Fruit fly (Drosophila melanogaster) whole organism, pupa: ENCODE results near the gene CG11768.

Source experiments
- CG10348 ChIP-seq: fragments of 200-800 bp; sonication (Bioruptor generic); IDR thresholded peaks from 2 replicates; pipeline ENCODE4 v1.3.6; 2022; ENCODE audit warnings: missing biosample characterization, missing genetic modification characterization
- CG12605 ChIP-seq: fragments of 200-800 bp; sonication (Bioruptor generic); IDR thresholded peaks from 2 replicates; pipeline ENCODE4 v1.3.6; 2022; ENCODE audit warnings: missing biosample characterization, missing genetic modification characterization
- CG13204 ChIP-seq: fragments of 200-800 bp; sonication (Bioruptor generic); optimal IDR thresholded peaks from 2 replicates; lab custom pipeline; 2018; ENCODE audit warnings: missing biosample characterization, mild to moderate bottlenecking, missing genetic modification characterization, moderate library complexity
- CG14655 ChIP-seq: fragments of 200-800 bp; sonication (Bioruptor generic); optimal IDR thresholded peaks from 3 replicates; lab custom pipeline; 2017; ENCODE audit warnings: mild to moderate bottlenecking, missing biosample characterization, missing genetic modification reagents, missing genetic modification characterization
- CG15710 ChIP-seq: fragments of 200-800 bp; sonication (Bioruptor generic); optimal IDR thresholded peaks from 2 replicates; lab custom pipeline; 2018; ENCODE audit warnings: missing biosample characterization, mild to moderate bottlenecking, missing genetic modification characterization, moderate library complexity
- CG17806 ChIP-seq: fragments of 200-800 bp; sonication (Bioruptor generic); optimal IDR thresholded peaks from 2 replicates; lab custom pipeline; 2018; ENCODE audit warnings: missing biosample characterization, mild to moderate bottlenecking, missing genetic modification characterization, moderate library complexity
- CG32121 ChIP-seq: fragments of 200-800 bp; sonication (Bioruptor generic); IDR thresholded peaks from 2 replicates; pipeline ENCODE4 v1.3.6; 2022; ENCODE audit warnings: missing biosample characterization, missing genetic modification characterization
- CG34367 ChIP-seq: fragments of 200-800 bp; sonication (Bioruptor generic); optimal IDR thresholded peaks from 2 replicates; lab custom pipeline; 2018; ENCODE audit warnings: missing biosample characterization, mild to moderate bottlenecking, missing genetic modification characterization
- CG4496 ChIP-seq: fragments of 200-800 bp; sonication (Bioruptor generic); IDR thresholded peaks from 3 replicates; pipeline ENCODE4 v1.3.6; 2022; ENCODE audit warnings: missing biosample characterization, missing genetic modification characterization
- CG8159 ChIP-seq: fragments of 200-800 bp; sonication (Bioruptor generic); optimal IDR thresholded peaks from 3 replicates; lab custom pipeline; 2018; ENCODE audit warnings: missing biosample characterization, mild to moderate bottlenecking, missing genetic modification characterization, moderate library complexity
- CG8301 ChIP-seq: fragments of 200-800 bp; sonication (Bioruptor generic); optimal IDR thresholded peaks from 2 replicates; lab custom pipeline; 2018; ENCODE audit warnings: missing biosample characterization, mild to moderate bottlenecking, missing genetic modification characterization
- CG9948 ChIP-seq: fragments of 200-800 bp; sonication (Bioruptor generic); optimal IDR thresholded peaks from 2 replicates; lab custom pipeline; 2018; ENCODE audit warnings: missing biosample characterization, mild to moderate bottlenecking, missing genetic modification characterization, moderate library complexity
- D1 ChIP-seq: fragments of 200-800 bp; sonication (Bioruptor generic); optimal IDR thresholded peaks from 2 replicates; lab custom pipeline; 2018; ENCODE audit warnings: missing biosample characterization, mild to moderate bottlenecking, missing genetic modification characterization, moderate library complexity
- EcR ChIP-seq: fragments of 200-800 bp; sonication (Bioruptor generic); optimal IDR thresholded peaks from 3 replicates; lab custom pipeline; 2019; ENCODE audit warnings: missing biosample characterization, missing genetic modification characterization, mild to moderate bottlenecking, moderate library complexity, missing genetic modification reagents
- Ets98B ChIP-seq: fragments of 200-800 bp; sonication (Bioruptor generic); IDR thresholded peaks from 2 replicates; pipeline ENCODE4 v1.3.6; 2022; ENCODE audit warnings: missing biosample characterization, missing genetic modification characterization
- Pif1A ChIP-seq: fragments of 200-800 bp; sonication (Bioruptor generic); optimal IDR thresholded peaks from 3 replicates; lab custom pipeline; 2016; ENCODE audit warnings: missing biosample characterization, missing genetic modification characterization
- Pif1B ChIP-seq: fragments of 200-800 bp; sonication (Bioruptor generic); optimal IDR thresholded peaks from 3 replicates; lab custom pipeline; 2016; ENCODE audit warnings: missing biosample characterization, missing genetic modification characterization
- Snoo ChIP-seq: fragments of 200-800 bp; sonication (Bioruptor generic); optimal IDR thresholded peaks from 3 replicates; lab custom pipeline; 2017; ENCODE audit warnings: missing biosample characterization, mild to moderate bottlenecking, missing genetic modification characterization, inconsistent platforms
- fd96Ca ChIP-seq: fragments of 200-800 bp; sonication (Bioruptor generic); IDR thresholded peaks from 3 replicates; pipeline ENCODE4 v1.3.6; 2022; ENCODE audit warnings: missing biosample characterization, missing genetic modification characterization
- gl ChIP-seq: fragments of 200-800 bp; sonication (Bioruptor generic); optimal IDR thresholded peaks from 2 replicates; lab custom pipeline; 2018; ENCODE audit warnings: missing biosample characterization, mild to moderate bottlenecking, missing genetic modification characterization
- rn ChIP-seq: fragments of 200-800 bp; sonication (Bioruptor generic); IDR thresholded peaks from 2 replicates; pipeline ENCODE4 v1.3.6; 2022; ENCODE audit warnings: missing biosample characterization, missing genetic modification characterization

Gene CG11768

DNA sequence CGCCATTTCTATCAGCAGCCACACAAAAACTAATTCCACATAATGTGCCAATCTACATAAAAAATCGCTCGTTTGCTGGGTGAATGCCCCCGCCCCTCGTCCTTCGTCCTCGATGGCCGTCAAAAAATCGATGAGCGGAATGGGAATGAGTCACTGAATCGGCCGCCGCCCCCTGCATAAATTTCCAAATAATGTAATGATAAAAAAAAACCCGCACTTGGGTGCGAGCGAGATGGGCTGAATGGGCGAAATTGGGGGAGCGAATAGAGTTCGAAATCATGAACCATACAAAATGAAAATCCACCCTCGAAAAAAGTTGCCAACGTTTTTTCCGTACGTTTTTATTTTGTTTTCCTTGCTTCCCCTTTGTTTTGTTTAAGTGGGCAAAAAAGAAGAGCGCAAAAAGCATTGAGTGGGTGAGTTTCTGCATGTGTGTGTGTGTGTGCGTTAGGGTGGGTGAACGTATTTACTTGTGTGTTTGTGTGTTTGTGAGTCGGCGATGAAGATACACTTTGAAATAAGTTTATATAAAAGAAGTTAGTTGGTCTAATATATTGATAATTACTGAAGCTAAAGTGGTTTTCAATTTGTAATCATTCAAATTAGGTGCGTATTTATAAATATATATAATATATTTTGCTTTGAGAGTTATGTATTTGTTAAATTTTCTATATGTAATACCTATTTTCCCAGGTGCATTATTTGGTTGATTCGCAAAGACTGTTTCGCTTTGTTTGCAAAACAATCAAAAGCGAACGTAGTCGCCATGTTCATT, 62.5 kb downstream of the CG11768 start:
- TF ChIP-seq rn (GFP tag; lab: Robert Waterston, UW): no peak
- TF ChIP-seq EcR (GFP tag; lab: Kevin White, UChicago): no peak
- TF ChIP-seq fd96Ca (GFP tag; lab: Robert Waterston, UW): no peak
- TF ChIP-seq Ets98B (GFP tag; lab: Robert Waterston, UW): no peak
- peak; percentile 53 for TF ChIP-seq CG8159 (tag; lab: Kevin White, UChicago)
- no peak for TF ChIP-seq CG9948 (tag; lab: Kevin White, UChicago)
- TF ChIP-seq CG17806 (tag; lab: Kevin White, UChicago): no peak
- peak; percentile 78 for TF ChIP-seq gl (tag; lab: Kevin White, UChicago)
- TF ChIP-seq Pif1B (GFP tag; lab: Kevin White, UChicago): peak; percentile 13
- TF ChIP-seq Snoo (tag; lab: Kevin White, UChicago): no peak
- TF ChIP-seq CG8301: no peak
- TF ChIP-seq CG32121: no peak
- TF ChIP-seq Pif1A (GFP tag; lab: Kevin White, UChicago): peak; percentile 33
- peak; percentile 38 for TF ChIP-seq CG14655 (GFP tag; lab: Kevin White, UChicago)
- TF ChIP-seq CG10348 (GFP tag; lab: Robert Waterston, UW): no peak
- TF ChIP-seq CG13204 (GFP tag; lab: Kevin White, UChicago): peak; percentile 30
- TF ChIP-seq CG15710 (tag; lab: Kevin White, UChicago): no peak
- peak; percentile 57; the same call in 1 of the 2 replicates for TF ChIP-seq CG12605 (GFP tag; lab: Robert Waterston, UW)
- TF ChIP-seq CG4496 (GFP tag; lab: Robert Waterston, UW): no peak
- TF ChIP-seq D1 (tag; lab: Kevin White, UChicago): no peak
- peak; percentile 36 for TF ChIP-seq CG34367 (tag; lab: Kevin White, UChicago)

DNA sequence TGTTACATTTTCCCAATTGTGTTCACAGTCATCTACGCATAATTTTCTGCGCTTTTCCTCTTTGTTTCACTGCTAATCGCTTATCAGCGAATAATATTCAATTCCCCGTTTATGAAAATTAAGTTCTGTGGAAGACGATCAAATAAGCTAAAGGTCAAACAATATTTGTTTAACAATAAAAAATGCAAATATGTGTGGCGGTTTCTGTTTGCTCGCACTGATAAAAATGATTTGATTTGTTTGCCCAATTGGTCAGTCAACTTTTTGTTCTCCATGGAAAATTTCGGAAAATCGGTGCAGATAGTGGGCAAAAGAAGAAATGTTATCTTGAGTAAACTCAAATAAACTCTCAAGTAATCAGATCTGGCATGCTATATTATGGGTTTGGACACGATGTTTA, 63.3 kb downstream of the CG11768 start:
- no peak for TF ChIP-seq CG9948 (tag; lab: Kevin White, UChicago)
- TF ChIP-seq EcR (GFP tag; lab: Kevin White, UChicago): no peak
- TF ChIP-seq CG34367 (tag; lab: Kevin White, UChicago): no peak
- no peak for TF ChIP-seq Pif1B (GFP tag; lab: Kevin White, UChicago)
- TF ChIP-seq CG32121: no peak
- no peak for TF ChIP-seq Snoo (tag; lab: Kevin White, UChicago)
- TF ChIP-seq CG15710 (tag; lab: Kevin White, UChicago): no peak
- TF ChIP-seq D1 (tag; lab: Kevin White, UChicago): no peak
- TF ChIP-seq CG12605 (GFP tag; lab: Robert Waterston, UW): no peak
- TF ChIP-seq CG13204 (GFP tag; lab: Kevin White, UChicago): no peak
- no peak for TF ChIP-seq rn (GFP tag; lab: Robert Waterston, UW)
- no peak for TF ChIP-seq fd96Ca (GFP tag; lab: Robert Waterston, UW)
- no peak for TF ChIP-seq CG4496 (GFP tag; lab: Robert Waterston, UW)
- no peak for TF ChIP-seq gl (tag; lab: Kevin White, UChicago)
- no peak for TF ChIP-seq Pif1A (GFP tag; lab: Kevin White, UChicago)
- TF ChIP-seq CG8159 (tag; lab: Kevin White, UChicago): no peak
- no peak for TF ChIP-seq CG14655 (GFP tag; lab: Kevin White, UChicago)
- TF ChIP-seq Ets98B (GFP tag; lab: Robert Waterston, UW): no peak
- no peak for TF ChIP-seq CG10348 (GFP tag; lab: Robert Waterston, UW)
- TF ChIP-seq CG17806 (tag; lab: Kevin White, UChicago): no peak
- TF ChIP-seq, all 21 proteins: peak for 0

DNA sequence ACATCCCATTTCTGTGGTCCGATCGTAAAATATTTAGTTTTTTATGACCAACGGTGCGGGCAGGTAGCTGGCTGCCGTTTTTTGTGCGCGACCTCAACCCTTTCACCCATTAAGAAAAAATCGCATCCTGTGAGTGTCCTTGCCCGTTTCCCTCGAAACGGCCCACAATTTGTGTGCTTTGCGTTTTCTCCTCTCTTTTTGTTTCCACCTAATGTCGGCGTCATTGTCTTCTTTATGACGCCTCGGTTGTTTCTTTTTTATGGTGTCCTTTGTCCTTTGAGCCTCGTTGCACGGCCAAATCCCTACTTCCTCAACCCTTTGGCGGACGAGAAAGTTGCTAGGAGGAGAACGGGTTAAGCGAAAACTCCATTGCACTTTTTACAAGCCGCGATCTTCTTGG, 66.8 kb downstream of the CG11768 start:
- TF ChIP-seq CG8159 (tag; lab: Kevin White, UChicago): no peak
- no peak for TF ChIP-seq CG8301
- no peak for TF ChIP-seq D1 (tag; lab: Kevin White, UChicago)
- TF ChIP-seq Pif1A (GFP tag; lab: Kevin White, UChicago): no peak
- no peak for TF ChIP-seq gl (tag; lab: Kevin White, UChicago)
- no peak for TF ChIP-seq CG13204 (GFP tag; lab: Kevin White, UChicago)
- TF ChIP-seq CG32121: no peak

DNA sequence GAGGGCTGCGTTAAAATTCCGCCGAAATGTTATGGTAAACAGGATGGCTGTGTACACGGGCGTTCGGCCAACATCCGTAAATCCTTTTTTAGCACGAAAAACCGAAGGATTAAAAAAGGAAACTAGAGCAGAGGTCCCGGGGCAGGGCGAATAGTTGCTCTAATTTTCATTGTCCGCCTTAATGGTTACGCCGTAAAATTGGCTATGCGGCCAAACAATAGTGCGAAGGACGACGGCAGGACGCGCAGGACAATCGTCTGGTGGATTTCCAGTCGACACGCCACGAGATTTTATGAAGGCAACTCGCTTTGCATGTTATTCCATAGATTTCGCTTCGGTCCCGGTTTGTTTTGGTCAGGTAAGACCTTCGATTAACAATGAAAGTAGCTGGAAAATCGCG, 67.3 kb downstream of the CG11768 start:
- no peak for TF ChIP-seq CG9948 (tag; lab: Kevin White, UChicago)
- no peak for TF ChIP-seq CG14655 (GFP tag; lab: Kevin White, UChicago)
- TF ChIP-seq CG34367 (tag; lab: Kevin White, UChicago): no peak
- no peak for TF ChIP-seq Ets98B (GFP tag; lab: Robert Waterston, UW)
- TF ChIP-seq EcR (GFP tag; lab: Kevin White, UChicago): no peak

DNA sequence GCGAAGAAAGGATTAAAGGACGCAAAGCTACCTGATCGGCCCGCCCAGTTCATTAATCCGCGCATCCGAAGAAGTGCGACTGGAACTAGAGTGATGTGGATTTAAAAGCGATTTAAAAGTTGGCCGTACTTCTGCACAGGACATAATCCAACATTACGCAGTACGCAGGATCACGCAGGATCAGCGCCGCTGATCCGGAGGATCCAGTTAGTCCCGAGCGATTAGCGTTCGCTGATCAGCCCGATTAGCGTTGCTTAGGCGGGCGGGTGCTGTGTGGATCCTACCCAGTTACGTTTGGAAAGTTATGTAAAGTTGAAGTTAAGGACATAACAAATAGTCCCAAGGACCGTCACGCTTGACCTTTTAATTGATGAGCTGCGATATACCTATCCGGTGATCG, 68.8 kb downstream of the CG11768 start:
- no peak for TF ChIP-seq CG9948 (tag; lab: Kevin White, UChicago)
